Fruit fly (Drosophila melanogaster): ENCODE data around the gene dpr20.

Gene dpr20

dm6 chr3L:843626-844025 is 13.4 kb downstream of the dpr20 start, which contains the start of gene Cep290:
Gene Cep290, plus strand, starts transcription at chr3L:843926.
- no peak for TF ChIP-seq CTCF (optimal IDR thresholded peaks at IDR 0.05)
- no peak for TF ChIP-seq CG8478 (optimal IDR thresholded peaks at IDR 0.05)

- TF ChIP-seq CTCF (optimal IDR thresholded peaks at IDR 0.05) (no peak), CG8478 (optimal IDR thresholded peaks at IDR 0.05) (no peak)
These were observed 15.8 kb downstream of the dpr20 start, which contains the start of the genes JMJD5 and Gr61a for dm6 chr3L:841260-841659. Gene JMJD5, minus strand, starts transcription at chr3L:841360. Gene Gr61a, plus strand, starts transcription at chr3L:841451.

dm6 chr3L:837552-838187 is 19.4 kb downstream of the dpr20 start, which contains the start of the genes CG13901 and CG13887:
Gene CG13901, minus strand, starts transcription at chr3L:837821.
Gene CG13887, plus strand, starts transcription at chr3L:837861.
- TF ChIP-seq CG8478 (optimal IDR thresholded peaks at IDR 0.05) = no peak
- peak in 1 of 2 experiments; percentile 2 for TF ChIP-seq CTCF (optimal IDR thresholded peaks at IDR 0.05)

dm6 chr3L:835455-836034 is 21.5 kb downstream of the dpr20 start, which contains the start of gene CG42554:
Gene CG42554, plus strand, starts transcription at chr3L:835683.
- TF ChIP-seq CTCF (optimal IDR thresholded peaks at IDR 0.05) (no peak), CG8478 (optimal IDR thresholded peaks at IDR 0.05) (no peak)

- TF ChIP-seq CG8478 (optimal IDR thresholded peaks at IDR 0.05) (no peak), CTCF (optimal IDR thresholded peaks at IDR 0.05) (no peak)
These were observed 23.2 kb downstream of the dpr20 start, which contains the start of gene CG42553 for dm6 chr3L:833878-834277. Gene CG42553, plus strand, starts transcription at chr3L:834093.

- TF ChIP-seq CTCF (optimal IDR thresholded peaks at IDR 0.05) (no peak), CG8478 (optimal IDR thresholded peaks at IDR 0.05) (no peak)
These were observed 23.9 kb downstream of the dpr20 start, which contains the start of gene Sf3b3 for dm6 chr3L:832897-833857. Gene Sf3b3, minus strand, starts transcription at chr3L:833385.

- no peak for TF ChIP-seq CTCF (optimal IDR thresholded peaks at IDR 0.05)
- TF ChIP-seq CG8478 (optimal IDR thresholded peaks at IDR 0.05) = no peak
These were observed 32.6 kb downstream of the dpr20 start for dm6 chr3L:824444-824843.

dm6 chr3L:823597-823996 is 33.5 kb downstream of the dpr20 start:
- TF ChIP-seq CTCF (optimal IDR thresholded peaks at IDR 0.05) (no peak), CG8478 (optimal IDR thresholded peaks at IDR 0.05) (no peak)

- TF ChIP-seq CG8478 (optimal IDR thresholded peaks at IDR 0.05) (no peak), CTCF (optimal IDR thresholded peaks at IDR 0.05) (no peak)
These were observed 34.4 kb downstream of the dpr20 start for dm6 chr3L:822619-823018.

dm6 chr3L:821951-822350 is 35.1 kb downstream of the dpr20 start:
- TF ChIP-seq CG8478 (optimal IDR thresholded peaks at IDR 0.05) = no peak
- no peak for TF ChIP-seq CTCF (optimal IDR thresholded peaks at IDR 0.05)

- no peak for TF ChIP-seq CTCF (optimal IDR thresholded peaks at IDR 0.05)
- TF ChIP-seq CG8478 (optimal IDR thresholded peaks at IDR 0.05) = no peak
These were observed 36.0 kb downstream of the dpr20 start for dm6 chr3L:820975-821598.

- no peak for TF ChIP-seq CG8478 (optimal IDR thresholded peaks at IDR 0.05)
These were observed 36.7 kb downstream of the dpr20 start for dm6 chr3L:820332-820731.

- TF ChIP-seq CTCF (optimal IDR thresholded peaks at IDR 0.05) (no peak), CG8478 (optimal IDR thresholded peaks at IDR 0.05) (no peak)
These were observed 37.7 kb downstream of the dpr20 start for dm6 chr3L:819297-819886.

- TF ChIP-seq CTCF (optimal IDR thresholded peaks at IDR 0.05) = no peak
- TF ChIP-seq CG8478 (optimal IDR thresholded peaks at IDR 0.05) = no peak
These were observed 38.5 kb downstream of the dpr20 start for dm6 chr3L:818438-819138.

Measured in S2 (cell line).